Fruit fly (Drosophila melanogaster): Measurements from ENCODE around the gene CG1789.
A peak's percentile ranks its signal among the peaks of the same experiment; 100 is the strongest.

The CG1789 gene

DNA sequence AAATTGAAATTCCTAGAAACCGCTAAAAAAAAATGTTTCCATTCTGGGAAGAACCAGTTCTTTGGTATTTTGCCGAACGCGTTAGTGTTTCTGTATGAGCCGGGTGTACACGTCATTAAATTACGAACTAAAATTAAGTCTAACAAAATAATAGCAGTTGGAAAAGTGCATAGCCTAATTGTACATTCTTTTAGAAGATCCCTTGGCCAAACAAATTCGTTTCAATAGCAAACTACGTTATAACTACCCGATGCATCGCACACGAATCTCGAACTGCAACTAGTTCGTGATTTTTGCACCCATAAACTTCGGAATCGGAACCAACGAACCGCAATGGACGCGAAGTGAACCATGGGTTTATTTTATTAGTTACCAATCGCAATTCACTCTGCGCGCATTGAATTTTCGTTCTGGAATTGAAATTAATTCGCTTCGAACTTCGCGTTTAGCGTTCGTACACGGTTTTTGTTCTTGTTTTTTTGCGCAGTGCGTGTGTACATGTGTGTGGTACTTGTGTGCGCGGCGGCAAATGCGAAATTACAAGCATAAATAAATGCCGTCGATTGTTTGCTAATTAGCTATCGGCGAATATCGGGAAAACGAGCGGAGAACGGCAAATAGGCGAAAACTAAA is 39.0 kb upstream of the CG1789 start, which contains the start of gene CAH3 (continued):
- TF ChIP-seq B-H1 (GFP tag; IDR thresholded peaks at IDR 0.05) (peak; percentile 83), bab2 (GFP tag; optimal IDR thresholded peaks at IDR 0.05) (peak; percentile 94), Dref (GFP tag; IDR thresholded peaks at IDR 0.05) (peak; percentile 30; the same call in 1 of the 2 replicates), p53 (GFP tag; optimal IDR thresholded peaks at IDR 0.05) (peak; percentile 84), Bdp1 (GFP tag; optimal IDR thresholded peaks at IDR 0.05) (peak; percentile 86), CG6254 (GFP tag; optimal IDR thresholded peaks at IDR 0.05) (peak; percentile 83), twi (tag; optimal IDR thresholded peaks at IDR 0.05) (peak; percentile 89), CG32532 (GFP tag; IDR thresholded peaks at IDR 0.05) (peak; percentile 95), fru (optimal IDR thresholded peaks at IDR 0.05) (no peak), CG13296 (GFP tag; optimal IDR thresholded peaks at IDR 0.05) (peak; percentile 94), vnd (GFP tag; IDR thresholded peaks at IDR 0.05; ENCODE audit: partially characterized antibody) (no peak), lola (GFP tag; optimal IDR thresholded peaks at IDR 0.05) (peak in 1 of 3 experiments; percentile 94), ken (GFP tag; IDR thresholded peaks at IDR 0.05) (peak; percentile 91), jing (GFP tag; optimal IDR thresholded peaks at IDR 0.05) (peak; percentile 87), abd-A (tag; optimal IDR thresholded peaks at IDR 0.05) (peak; percentile 74), hb (GFP tag; IDR thresholded peaks at IDR 0.05; ENCODE audit: partially characterized antibody) (no peak), zen2 (GFP tag; IDR thresholded peaks at IDR 0.05; ENCODE audit: partially characterized antibody) (no peak), trh (GFP tag; optimal IDR thresholded peaks at IDR 0.05) (peak; percentile 69), CG10274 (GFP tag; optimal IDR thresholded peaks at IDR 0.05) (peak; percentile 82), Hand (GFP tag; optimal IDR thresholded peaks at IDR 0.05) (peak; percentile 90), CG10979 (tag; optimal IDR thresholded peaks at IDR 0.05) (peak; percentile 95), maf-S (GFP tag; optimal IDR thresholded peaks at IDR 0.05) (peak; percentile 90), fd64A (GFP tag; optimal IDR thresholded peaks at IDR 0.05) (peak; percentile 85), CG4707 (GFP tag; optimal IDR thresholded peaks at IDR 0.05) (peak; percentile 80), Gug (GFP tag; IDR thresholded peaks at IDR 0.05) (peak; percentile 88), CG6683 (GFP tag; optimal IDR thresholded peaks at IDR 0.05) (peak; percentile 76), CG34376 (GFP tag; optimal IDR thresholded peaks at IDR 0.05) (peak; percentile 94), Fer2 (tag; optimal IDR thresholded peaks at IDR 0.05) (peak; percentile 91), ssp (GFP tag; IDR thresholded peaks at IDR 0.05) (peak; percentile 71), chif (GFP tag; optimal IDR thresholded peaks at IDR 0.05) (peak; percentile 88 to 95), CG1603 (tag; optimal IDR thresholded peaks at IDR 0.05) (peak; percentile 97), unc-4 (GFP tag; IDR thresholded peaks at IDR 0.05; ENCODE audit: partially characterized antibody) (no peak), ind (GFP tag; optimal IDR thresholded peaks at IDR 0.05) (peak; percentile 92), rib (GFP tag; IDR thresholded peaks at IDR 0.05) (peak; percentile 76), Dll (GFP tag; IDR thresholded peaks at IDR 0.05; ENCODE audit: partially characterized antibody) (0 out of 4 replicates have a peak, but pooled peaks have one; percentile 15), Hr51 (GFP tag; optimal IDR thresholded peaks at IDR 0.05) (peak; percentile 91 to 95), fd96Cb (tag; optimal IDR thresholded peaks at IDR 0.05) (peak; percentile 91), CG4424 (GFP tag; optimal IDR thresholded peaks at IDR 0.05) (peak; percentile 92), trem (tag; optimal IDR thresholded peaks at IDR 0.05) (peak; percentile 91), oc (tag; optimal IDR thresholded peaks at IDR 0.05) (peak; percentile 98), Dbx (GFP tag; IDR thresholded peaks at IDR 0.05) (peak; percentile 88), CG34224 (GFP tag; IDR thresholded peaks at IDR 0.05; ENCODE audit: partially characterized antibody) (no peak), Spps (tag; optimal IDR thresholded peaks at IDR 0.05) (peak; percentile 88), CG3163 (GFP tag; optimal IDR thresholded peaks at IDR 0.05) (peak; percentile 80), CG17612 (GFP tag; IDR thresholded peaks at IDR 0.05) (peak; percentile 68), kni (GFP tag; optimal IDR thresholded peaks at IDR 0.05) (peak; percentile 89), tgo (GFP tag; IDR thresholded peaks at IDR 0.05) (peak; percentile 89), Sin3A (optimal IDR thresholded peaks at IDR 0.05) (peak; percentile 45), mld (GFP tag; IDR thresholded peaks at IDR 0.05; ENCODE audit: partially characterized antibody) (no peak)

Measured in whole organism, embryonic.